Worm (Caenorhabditis elegans): ENCODE data around the gene cln-3.3.

cln-3.3 gene

DNA sequence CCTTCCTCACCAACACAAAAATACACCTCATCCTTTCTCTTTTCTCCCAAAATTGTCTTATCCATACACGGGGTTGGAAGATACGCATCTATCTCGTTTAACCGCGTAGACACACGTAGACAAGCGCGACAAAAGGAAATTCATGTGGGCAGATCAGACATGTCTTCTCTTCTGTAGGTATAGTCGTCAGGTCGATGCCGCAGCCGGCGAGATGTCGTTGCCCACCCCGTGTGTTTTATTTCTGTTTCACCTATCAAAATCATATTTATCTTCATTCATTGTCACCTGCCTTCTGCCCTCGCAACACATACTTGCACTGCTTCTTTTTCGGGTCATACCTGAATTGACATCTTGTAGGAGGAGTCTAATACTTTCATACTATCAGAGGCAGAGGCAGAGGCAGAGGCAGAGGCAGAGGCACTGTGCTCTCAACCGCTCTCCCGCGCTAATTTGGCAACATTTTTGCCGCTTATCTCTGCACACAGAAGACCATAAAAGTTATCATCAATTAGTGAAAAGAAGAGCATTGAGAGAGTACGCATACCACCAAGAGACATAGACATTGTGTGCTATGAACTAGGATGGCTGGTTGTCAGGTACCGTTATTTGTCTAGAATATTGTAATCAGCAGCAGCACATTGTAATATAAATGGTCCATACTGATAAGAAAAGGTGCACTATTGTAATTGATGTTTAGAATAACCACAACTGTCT, 21.5 kb upstream of the cln-3.3 start:
- no peak for TF ChIP-seq ceh-14 (tag; optimal IDR thresholded peaks at IDR 0.05)
- no peak for TF ChIP-seq unc-3 (GFP tag; conservative IDR thresholded peaks at IDR 0.05)
- TF ChIP-seq unc-3 (tag; optimal IDR thresholded peaks at IDR 0.05), result no peak
- TF ChIP-seq elt-2 (tag; optimal IDR thresholded peaks at IDR 0.05), result peak; percentile 98
- peak; percentile 37 for TF ChIP-seq pqm-1 (tag; optimal IDR thresholded peaks at IDR 0.05)
- peak; percentile 22 for TF ChIP-seq rnt-1 (tag; optimal IDR thresholded peaks at IDR 0.05)

DNA sequence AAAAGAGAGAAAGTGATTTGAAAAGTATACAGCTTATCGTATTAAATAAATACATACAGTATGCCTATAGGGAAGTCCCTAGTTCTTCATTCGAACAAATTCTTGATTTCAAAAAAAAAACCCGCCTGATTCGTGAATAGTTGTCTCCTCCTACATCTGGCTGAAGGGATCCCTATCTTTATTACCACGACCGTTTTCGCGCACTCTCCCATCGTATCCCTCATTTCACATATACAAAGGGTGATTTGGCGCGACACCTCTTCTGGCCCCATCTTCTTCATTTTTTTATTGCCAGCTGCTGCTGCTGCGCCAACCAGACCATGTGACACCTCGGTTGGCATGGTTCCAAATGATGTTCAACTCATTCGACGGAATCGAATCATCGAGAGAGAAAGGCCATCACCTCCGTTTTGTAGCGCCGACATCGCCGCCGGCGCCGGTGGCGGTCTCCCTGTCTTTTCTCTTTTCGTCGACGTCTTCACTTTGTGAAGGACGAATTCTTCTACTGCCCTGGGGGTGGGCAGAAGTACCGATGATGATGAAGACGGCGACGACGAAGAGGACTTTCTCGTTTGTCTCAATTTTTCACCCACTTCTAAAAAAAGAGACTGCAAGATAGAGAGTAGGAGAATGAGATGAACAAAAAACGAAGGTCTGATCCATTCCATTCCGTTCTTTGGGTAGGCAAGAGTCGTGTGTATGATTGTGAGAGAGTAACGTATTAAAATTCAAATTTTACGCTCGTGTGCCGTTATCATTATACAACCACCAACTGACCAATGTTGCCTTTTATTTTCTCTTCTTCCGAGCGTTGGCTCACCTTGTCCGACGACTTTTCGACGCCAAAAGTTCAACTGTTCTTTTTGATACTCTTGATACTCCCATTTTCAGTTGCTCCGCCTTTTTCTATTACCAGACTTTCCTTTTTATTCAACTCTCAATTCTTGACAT, 20.5 kb upstream of the cln-3.3 start:
- TF ChIP-seq hlh-30 (tag; optimal IDR thresholded peaks at IDR 0.05; ENCODE audit: insufficient read depth) (peak; percentile 7), F13H6.1 (tag; optimal IDR thresholded peaks at IDR 0.05) (no peak), tbx-2 (tag; optimal IDR thresholded peaks at IDR 0.05) (peak; percentile 9), pax-1 (tag; optimal IDR thresholded peaks at IDR 0.05) (no peak)

DNA sequence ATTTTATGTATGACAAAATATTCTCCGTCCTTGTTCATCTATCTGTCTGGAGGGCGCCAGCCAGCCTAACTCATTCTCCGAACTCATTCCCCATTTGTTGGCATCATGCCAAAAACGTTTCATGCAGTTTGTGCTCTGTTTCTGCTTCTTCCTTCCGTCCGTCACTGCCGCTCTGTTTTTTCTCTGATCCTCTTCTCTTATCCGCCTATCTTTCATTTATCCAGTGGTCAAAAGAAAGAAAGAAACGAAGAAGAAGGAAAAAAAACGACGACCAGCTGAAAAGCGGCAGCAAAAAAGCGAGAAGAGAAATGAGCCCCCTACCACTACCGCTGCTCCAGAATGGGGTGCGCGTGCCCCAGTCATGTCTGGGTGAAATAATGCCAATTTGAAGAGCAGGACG, 19.8 kb upstream of the cln-3.3 start:
- TF ChIP-seq ceh-6 (GFP tag; optimal IDR thresholded peaks at IDR 0.05), result no peak
- peak; percentile 13 for TF ChIP-seq dmd-4 (tag; optimal IDR thresholded peaks at IDR 0.05; ENCODE audit: borderline replicate concordance)

ce11 chrV:8665765-8666164, 17.1 kb upstream of the cln-3.3 start, which contains the start of gene ZC190.4:
TSS of gene ZC190.4 (plus strand) at chrV:8666065.
- TF ChIP-seq ceh-2 (tag; optimal IDR thresholded peaks at IDR 0.05), result no peak
- no peak for TF ChIP-seq eyg-1 (tag; optimal IDR thresholded peaks at IDR 0.05)
- TF ChIP-seq lim-6 (tag; optimal IDR thresholded peaks at IDR 0.05), result no peak
- TF ChIP-seq fax-1 (tag; optimal IDR thresholded peaks at IDR 0.05), result no peak
- no peak for TF ChIP-seq pros-1 (tag; optimal IDR thresholded peaks at IDR 0.05)
- TF ChIP-seq C38D4.7 (GFP tag; optimal IDR thresholded peaks at IDR 0.05), result no peak
- TF ChIP-seq ceh-30 (tag; optimal IDR thresholded peaks at IDR 0.05), result no peak
- TF ChIP-seq ceh-6 (GFP tag; optimal IDR thresholded peaks at IDR 0.05), result no peak

DNA sequence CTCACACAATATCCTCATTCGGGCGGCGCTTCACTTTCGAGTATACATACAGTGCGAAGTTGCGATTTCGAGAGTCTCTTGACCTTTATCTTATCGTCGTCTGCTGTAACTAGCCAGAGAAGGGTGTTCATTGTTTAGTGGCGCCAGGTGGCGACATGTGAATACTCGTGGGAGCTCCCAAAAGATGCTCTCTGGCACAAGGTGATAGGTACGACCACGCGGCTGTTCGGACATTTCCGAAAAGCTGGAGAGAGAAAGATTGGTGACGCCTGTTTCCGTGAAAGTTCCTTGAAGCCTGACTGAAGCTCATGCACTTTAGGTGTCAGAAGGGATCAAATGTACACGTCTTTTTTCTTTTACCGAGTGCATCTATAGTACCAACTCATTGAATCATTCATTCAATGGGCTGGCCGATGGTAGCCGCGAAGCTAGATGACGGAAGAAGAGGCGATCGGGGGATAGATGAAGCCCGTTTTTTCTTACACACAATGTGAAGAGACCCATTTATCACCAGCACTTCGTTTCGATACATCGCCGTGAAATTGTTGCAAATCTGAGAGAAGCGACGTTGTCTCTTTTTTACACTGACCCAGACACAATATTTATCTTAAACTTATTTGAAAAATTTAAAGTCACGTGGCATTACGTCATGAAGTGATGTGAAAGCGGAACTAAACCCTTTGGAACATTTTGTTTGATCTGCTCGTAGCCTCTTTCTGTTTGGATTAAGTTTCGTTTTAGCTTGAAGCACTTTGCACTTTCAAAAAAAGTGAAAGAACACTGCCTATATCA, 15.4 kb upstream of the cln-3.3 start:
- TF ChIP-seq ceh-18 (tag; optimal IDR thresholded peaks at IDR 0.05), result peak; percentile 40
- TF ChIP-seq ama-1 (optimal IDR thresholded peaks at IDR 0.05), result no peak

- TF ChIP-seq ceh-2 (tag; optimal IDR thresholded peaks at IDR 0.05) (no peak), nhr-232 (tag; optimal IDR thresholded peaks at IDR 0.05) (no peak), sdc-2 (tag; optimal IDR thresholded peaks at IDR 0.05) (no peak), hlh-30 (tag; optimal IDR thresholded peaks at IDR 0.05; ENCODE audit: insufficient read depth) (no peak), ttx-3 (tag; optimal IDR thresholded peaks at IDR 0.05) (no peak), ama-1 (optimal IDR thresholded peaks at IDR 0.05) (no peak), unc-86 (tag; optimal IDR thresholded peaks at IDR 0.05) (no peak), rnt-1 (tag; optimal IDR thresholded peaks at IDR 0.05) (no peak), ceh-19 (GFP tag; optimal IDR thresholded peaks at IDR 0.05) (no peak), hlh-15 (tag; optimal IDR thresholded peaks at IDR 0.05) (no peak)
These were observed 14.6 kb upstream of the cln-3.3 start for ce11 chrV:8668224-8668623.
